Worm (Caenorhabditis elegans) whole organism, mixed stage, embryonic: Measurements from ENCODE around the gene srw-53.
"Not testable (repeated sequence)": the region's sequence is repeated elsewhere in the genome, so short reads cannot be mapped to it uniquely, and the experiment has no call there.

Source experiments
- cnd-1 ChIP-seq: fragments of 200-800 bp; sonication (Bioruptor generic); optimal IDR thresholded peaks from 2 replicates; lab custom pipeline; 2018; ENCODE audit warnings: mild to moderate bottlenecking, missing genetic modification characterization, missing compliant biosample characterization
- sem-2 ChIP-seq: fragments of 200-800 bp; sonication (Bioruptor generic); optimal IDR thresholded peaks from 2 replicates; lab custom pipeline; 2018; ENCODE audit warnings: mild to moderate bottlenecking, missing genetic modification characterization, missing compliant biosample characterization
- unc-120 ChIP-seq: sonication (generic microtip); optimal IDR thresholded peaks from 2 replicates; lab custom pipeline; 2017; ENCODE audit warnings: missing genetic modification characterization, missing compliant biosample characterization; ENCODE audit not compliant: poor library complexity, severe bottlenecking

The srw-53 gene

DNA sequence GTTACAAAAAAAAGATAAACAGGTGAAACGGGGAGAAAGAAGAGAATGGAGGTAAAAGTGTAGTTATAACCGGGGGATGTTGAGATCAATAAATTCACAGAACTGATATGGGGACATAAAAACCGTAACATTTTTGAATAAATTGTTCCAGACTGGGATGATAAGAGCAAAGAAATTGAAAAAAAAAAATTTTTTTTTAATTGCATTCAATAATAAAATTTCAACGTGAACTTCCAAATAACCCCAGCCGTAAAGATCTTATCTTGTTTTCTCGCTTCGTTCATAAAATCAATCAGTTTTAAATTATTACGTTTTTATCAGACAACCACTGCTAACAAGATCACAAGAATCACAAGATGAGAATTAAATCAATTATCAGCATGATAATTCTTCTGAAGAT, 48.6 kb downstream of the srw-53 start, which contains the start of gene C06C6.7:
C06C6.7 (plus strand) TSS at position 301 of the 400 bp plus-strand sequence.
- not testable (repeated sequence) for TF ChIP-seq unc-120 (tag; lab: Kevin White, UChicago); cnd-1 (tag; lab: Kevin White, UChicago); sem-2 (GFP tag; lab: Kevin White, UChicago)
